Fruit fly (Drosophila melanogaster) whole organism, prepupa: Measurements from ENCODE around the gene Cyp18a1.
A peak's percentile ranks its signal among the peaks of the same experiment; 100 is the strongest.

ENCODE experiments used
- Blimp-1 ChIP-seq: fragments of 200-800 bp; sonication (Bioruptor generic); optimal IDR thresholded peaks from 3 replicates; lab custom pipeline; 2017; ENCODE audit warnings: missing biosample characterization, missing genetic modification characterization, mild to moderate bottlenecking, moderate library complexity, missing genetic modification reagents
- CG10669 ChIP-seq: fragments of 200-800 bp; sonication (Bioruptor generic); optimal IDR thresholded peaks from 3 replicates; lab custom pipeline; 2018; ENCODE audit warnings: missing biosample characterization, mild to moderate bottlenecking, missing genetic modification characterization, moderate library complexity
- CG11762 ChIP-seq: fragments of 200-800 bp; sonication (Bioruptor generic); optimal IDR thresholded peaks from 3 replicates; lab custom pipeline; 2016; ENCODE audit warnings: missing biosample characterization, missing genetic modification characterization; ENCODE audit not compliant: insufficient read depth
- CG11902 ChIP-seq: fragments of 200-800 bp; sonication (Bioruptor generic); optimal IDR thresholded peaks from 3 replicates; lab custom pipeline; 2016; ENCODE audit warnings: missing biosample characterization, missing genetic modification characterization
- CG15336 ChIP-seq: fragments of 200-800 bp; sonication (Bioruptor generic); IDR thresholded peaks from 2 replicates; pipeline ENCODE4 v1.3.6; 2022; ENCODE audit warnings: missing biosample characterization, missing genetic modification characterization
- CG16779 ChIP-seq: fragments of 200-800 bp; sonication (Bioruptor generic); optimal IDR thresholded peaks from 3 replicates; lab custom pipeline; 2017; ENCODE audit warnings: missing biosample characterization, mild to moderate bottlenecking, missing genetic modification characterization
- CG31627 ChIP-seq: fragments of 200-800 bp; sonication (Bioruptor generic); optimal IDR thresholded peaks from 3 replicates; lab custom pipeline; 2016; ENCODE audit warnings: missing biosample characterization, missing genetic modification characterization
- CG32006 ChIP-seq: fragments of 200-800 bp; sonication (Bioruptor generic); optimal IDR thresholded peaks from 3 replicates; lab custom pipeline; 2017; ENCODE audit warnings: missing biosample characterization, mild to moderate bottlenecking, missing genetic modification characterization
- CG34406 ChIP-seq: fragments of 200-800 bp; sonication (Bioruptor generic); optimal IDR thresholded peaks from 3 replicates; lab custom pipeline; 2016; ENCODE audit warnings: missing biosample characterization, missing genetic modification characterization
- CG6163 ChIP-seq: fragments of 200-800 bp; sonication (Bioruptor generic); IDR thresholded peaks from 3 replicates; pipeline ENCODE4 v1.3.6; 2022; ENCODE audit warnings: missing biosample characterization, missing genetic modification characterization
- CG6276 ChIP-seq: fragments of 200-800 bp; sonication (Bioruptor generic); optimal IDR thresholded peaks from 2 replicates; lab custom pipeline; 2017; ENCODE audit warnings: missing biosample characterization, mild to moderate bottlenecking, missing genetic modification characterization
- CG6792 ChIP-seq: fragments of 200-800 bp; sonication (Bioruptor generic); optimal IDR thresholded peaks from 3 replicates; lab custom pipeline; 2016; ENCODE audit warnings: missing biosample characterization, missing genetic modification characterization
- CG6808 ChIP-seq: fragments of 200-800 bp; sonication (Bioruptor generic); optimal IDR thresholded peaks from 3 replicates; lab custom pipeline; 2017; ENCODE audit warnings: missing biosample characterization, missing genetic modification characterization, mild to moderate bottlenecking, moderate library complexity, missing genetic modification reagents
- CG6854 ChIP-seq: fragments of 200-800 bp; sonication (Bioruptor generic); optimal IDR thresholded peaks from 2 replicates; lab custom pipeline; 2017; ENCODE audit warnings: missing biosample characterization, mild to moderate bottlenecking, missing genetic modification characterization
- CG8632 ChIP-seq: fragments of 200-800 bp; sonication (Bioruptor generic); optimal IDR thresholded peaks from 3 replicates; lab custom pipeline; 2016; ENCODE audit warnings: missing biosample characterization, missing genetic modification characterization
- Eip75B ChIP-seq: fragments of 200-800 bp; sonication (Bioruptor generic); optimal IDR thresholded peaks from 3 replicates; lab custom pipeline; 2016; ENCODE audit warnings: missing biosample characterization, missing genetic modification characterization
- Eip78C ChIP-seq: fragments of 200-800 bp; sonication (Bioruptor generic); peaks from one replicate; lab custom pipeline; 2016; ENCODE audit warnings: missing biosample characterization, missing genetic modification characterization
- Eip93F ChIP-seq: fragments of 200-800 bp; sonication (Bioruptor generic); optimal IDR thresholded peaks from 2 replicates; lab custom pipeline; 2016; ENCODE audit warnings: missing biosample characterization, mild to moderate bottlenecking, missing genetic modification characterization
- Ets21C ChIP-seq: fragments of 200-800 bp; sonication (Bioruptor generic); optimal IDR thresholded peaks from 3 replicates; lab custom pipeline; 2016; ENCODE audit warnings: missing biosample characterization, missing genetic modification characterization
- Gug ChIP-seq: fragments of 200-800 bp; sonication (Bioruptor generic); IDR thresholded peaks from 2 replicates; pipeline ENCODE4 v1.3.6; 2022; ENCODE audit warnings: missing biosample characterization, missing genetic modification characterization
- Hr38 ChIP-seq: sonication (Bioruptor generic); optimal IDR thresholded peaks from 2 replicates; lab custom pipeline; 2016; ENCODE audit warnings: missing biosample characterization, missing genetic modification characterization
- Hr39 ChIP-seq: fragments of 200-800 bp; sonication (Bioruptor generic); optimal IDR thresholded peaks from 2 replicates; lab custom pipeline; 2016; ENCODE audit warnings: missing biosample characterization, missing genetic modification characterization
- Hr4 ChIP-seq: fragments of 200-800 bp; sonication (Bioruptor generic); optimal IDR thresholded peaks from 3 replicates; lab custom pipeline; 2016; ENCODE audit warnings: missing biosample characterization, missing genetic modification characterization
- OdsH ChIP-seq: fragments of 200-800 bp; sonication (Bioruptor generic); optimal IDR thresholded peaks from 3 replicates; lab custom pipeline; 2016; ENCODE audit warnings: missing biosample characterization, missing genetic modification characterization
- Smox ChIP-seq: fragments of 200-800 bp; sonication (Bioruptor generic); optimal IDR thresholded peaks from 3 replicates; lab custom pipeline; 2016; ENCODE audit warnings: missing biosample characterization, missing genetic modification characterization
- Sox15 ChIP-seq: fragments of 200-800 bp; sonication (Bioruptor generic); optimal IDR thresholded peaks from 3 replicates; lab custom pipeline; 2016; ENCODE audit warnings: missing biosample characterization, missing genetic modification characterization
- acj6 ChIP-seq: fragments of 200-800 bp; sonication (Bioruptor generic); optimal IDR thresholded peaks from 3 replicates; lab custom pipeline; 2016; ENCODE audit warnings: missing biosample characterization, missing genetic modification characterization
- cyc ChIP-seq: fragments of 200-800 bp; sonication (Bioruptor generic); optimal IDR thresholded peaks from 3 replicates; lab custom pipeline; 2016; ENCODE audit warnings: missing biosample characterization, missing genetic modification characterization
- eg ChIP-seq: fragments of 200-800 bp; sonication (Bioruptor generic); IDR thresholded peaks from 3 replicates; pipeline ENCODE4 v1.3.6; 2022; ENCODE audit warnings: missing biosample characterization, missing genetic modification characterization
- esn ChIP-seq: fragments of 200-800 bp; sonication (Bioruptor generic); optimal IDR thresholded peaks from 2 replicates; lab custom pipeline; 2016; ENCODE audit warnings: missing biosample characterization, mild to moderate bottlenecking, missing genetic modification characterization, moderate library complexity
- fd59A ChIP-seq: fragments of 200-800 bp; sonication (Bioruptor generic); optimal IDR thresholded peaks from 2 replicates; lab custom pipeline; 2017; ENCODE audit warnings: missing biosample characterization, mild to moderate bottlenecking, missing genetic modification characterization, missing genetic modification reagents
- fd85E ChIP-seq: fragments of 200-800 bp; sonication (Bioruptor generic); optimal IDR thresholded peaks from 3 replicates; lab custom pipeline; 2016; ENCODE audit warnings: missing biosample characterization, missing genetic modification characterization
- fkh ChIP-seq: fragments of 200-800 bp; sonication (Bioruptor generic); optimal IDR thresholded peaks from 3 replicates; lab custom pipeline; 2017; ENCODE audit warnings: missing biosample characterization, mild to moderate bottlenecking, missing genetic modification characterization, moderate library complexity
- lz ChIP-seq: fragments of 200-800 bp; sonication (Bioruptor generic); optimal IDR thresholded peaks from 3 replicates; lab custom pipeline; 2016; ENCODE audit warnings: missing biosample characterization, missing genetic modification characterization
- net ChIP-seq: fragments of 200-800 bp; sonication (Bioruptor generic); optimal IDR thresholded peaks from 3 replicates; lab custom pipeline; 2016; ENCODE audit warnings: missing biosample characterization, missing genetic modification characterization
- pdm3 ChIP-seq: fragments of 200-800 bp; sonication (Bioruptor generic); optimal IDR thresholded peaks from 3 replicates; lab custom pipeline; 2016; ENCODE audit warnings: missing biosample characterization, missing genetic modification characterization
- spab ChIP-seq: fragments of 200-800 bp; sonication (Bioruptor generic); optimal IDR thresholded peaks from 2 replicates; lab custom pipeline; 2017; ENCODE audit warnings: missing biosample characterization, mild to moderate bottlenecking, missing genetic modification characterization, missing genetic modification reagents
- svp ChIP-seq: fragments of 200-800 bp; sonication (Bioruptor generic); peaks from one replicate; lab custom pipeline; 2016; ENCODE audit warnings: missing biosample characterization, missing genetic modification characterization
- topi ChIP-seq: fragments of 200-800 bp; sonication (Bioruptor generic); optimal IDR thresholded peaks from 3 replicates; lab custom pipeline; 2016; ENCODE audit warnings: missing biosample characterization, missing genetic modification characterization
- vri ChIP-seq: fragments of 200-800 bp; sonication (Bioruptor generic); optimal IDR thresholded peaks from 3 replicates; lab custom pipeline; 2016; ENCODE audit warnings: missing biosample characterization, mild to moderate bottlenecking, missing genetic modification characterization

The Cyp18a1 gene

DNA sequence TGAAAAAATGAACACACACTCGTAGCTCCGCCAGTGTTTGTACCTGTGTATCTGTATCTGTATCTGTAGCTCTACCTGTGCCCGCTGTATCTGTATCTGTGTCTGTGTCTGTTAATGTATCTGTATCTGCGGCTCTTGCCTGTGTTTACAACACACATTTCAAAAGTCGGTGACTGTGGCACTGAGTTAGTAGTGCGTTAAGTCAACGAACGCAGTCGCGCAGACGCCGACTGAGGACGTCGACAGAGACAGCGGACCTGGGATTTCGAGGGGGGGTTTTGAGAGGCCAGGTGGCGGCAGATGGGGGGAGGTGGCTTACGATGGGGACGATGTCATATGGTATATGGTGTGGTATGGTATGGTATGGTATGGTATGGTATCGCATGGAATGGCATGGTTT, 24.5 kb downstream of the Cyp18a1 start:
- no peak for TF ChIP-seq eg (GFP tag; lab: Robert Waterston, UW)
- no peak for TF ChIP-seq CG11902 (GFP tag; lab: Kevin White, UChicago)
- TF ChIP-seq Hr39 (GFP tag; lab: Kevin White, UChicago), result no peak
- no peak for TF ChIP-seq acj6 (GFP tag; lab: Kevin White, UChicago)
- TF ChIP-seq svp, result peak; percentile 18
- no peak for TF ChIP-seq Hr4 (GFP tag; lab: Kevin White, UChicago)
- TF ChIP-seq fkh, result peak; percentile 8
- TF ChIP-seq vri (GFP tag; lab: Kevin White, UChicago), result no peak
- peak; percentile 27 for TF ChIP-seq Blimp-1 (GFP tag; lab: Kevin White, UChicago)

DNA sequence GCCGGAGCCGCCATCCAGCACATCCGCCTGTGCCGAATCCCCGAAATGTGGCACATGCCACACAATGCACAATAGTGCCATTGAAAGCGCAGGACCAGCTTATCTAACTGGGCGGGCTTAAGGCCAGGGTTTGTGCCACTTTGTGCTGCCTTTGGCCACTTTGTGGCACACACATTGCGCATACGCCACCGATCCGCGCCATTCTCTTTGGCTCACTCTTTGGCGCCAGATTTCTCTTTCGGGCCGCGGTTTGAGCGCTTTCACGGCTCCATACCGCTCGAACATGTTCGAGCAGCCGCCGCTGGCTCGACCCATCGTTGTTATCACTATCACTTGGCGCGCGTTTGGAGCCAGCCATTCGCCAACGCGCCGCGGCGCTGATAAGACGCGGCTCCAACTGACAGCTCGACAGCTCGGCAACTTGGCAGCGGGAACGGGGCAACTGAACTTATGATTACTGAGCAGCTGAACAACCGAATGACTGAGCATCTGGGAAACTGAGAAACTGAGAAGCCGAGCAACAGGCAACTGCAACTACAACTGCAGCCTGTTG, 27.1 kb downstream of the Cyp18a1 start:
- no peak for TF ChIP-seq CG6808
- peak; percentile 50 for TF ChIP-seq CG6854
- TF ChIP-seq fd85E, result no peak
- no peak for TF ChIP-seq Hr39 (GFP tag; lab: Kevin White, UChicago)
- no peak for TF ChIP-seq Hr4 (GFP tag; lab: Kevin White, UChicago)
- TF ChIP-seq CG31627 (GFP tag; lab: Kevin White, UChicago), result no peak
- peak; percentile 56 for TF ChIP-seq svp
- no peak for TF ChIP-seq esn (GFP tag; lab: Kevin White, UChicago)
- no peak for TF ChIP-seq Ets21C
- TF ChIP-seq spab (GFP tag; lab: Kevin White, UChicago), result no peak
- TF ChIP-seq CG11762, result no peak
- TF ChIP-seq Eip78C (GFP tag; lab: Kevin White, UChicago), result peak; percentile 24

DNA sequence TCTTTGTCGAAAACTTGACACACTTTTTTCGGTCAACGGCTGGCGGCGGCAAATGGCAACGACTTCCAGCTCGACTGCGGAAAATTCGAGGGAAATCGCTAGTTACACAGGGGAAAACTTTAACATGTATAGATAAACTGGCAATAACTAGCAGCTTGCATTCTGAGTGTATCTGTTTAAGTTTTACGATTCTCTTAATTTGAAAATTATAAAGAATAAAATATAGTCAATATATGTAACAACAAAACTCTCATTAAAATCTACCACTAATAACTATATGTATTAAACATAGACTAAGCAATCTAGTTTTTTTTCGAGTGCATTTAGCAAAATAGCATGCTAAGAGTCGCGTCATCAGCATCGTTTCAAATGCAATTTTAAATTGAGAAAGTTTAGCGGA, 29.5 kb downstream of the Cyp18a1 start:
- TF ChIP-seq CG34406 (GFP tag; lab: Kevin White, UChicago) (no peak), Sox15 (GFP tag; lab: Kevin White, UChicago) (no peak), CG10669 (GFP tag; lab: Kevin White, UChicago) (no peak), esn (GFP tag; lab: Kevin White, UChicago) (no peak), Ets21C (no peak), CG6163 (GFP tag; lab: Robert Waterston, UW) (no peak), CG31627 (GFP tag; lab: Kevin White, UChicago) (no peak), CG6276 (GFP tag; lab: Kevin White, UChicago) (peak; percentile 26), Eip78C (GFP tag; lab: Kevin White, UChicago) (no peak), spab (GFP tag; lab: Kevin White, UChicago) (no peak), CG15336 (peak; percentile 45; the same call in 1 of the 2 replicates), net (GFP tag; lab: Kevin White, UChicago) (no peak), eg (GFP tag; lab: Robert Waterston, UW) (0 out of 3 replicates have a peak, but pooled peaks have one; percentile 26), Blimp-1 (GFP tag; lab: Kevin White, UChicago) (no peak), fd59A (GFP tag; lab: Kevin White, UChicago) (no peak), CG32006 (GFP tag; lab: Kevin White, UChicago) (peak; percentile 76), lz (GFP tag; lab: Kevin White, UChicago) (no peak), Eip93F (no peak), Eip75B (GFP tag; lab: Kevin White, UChicago) (no peak), cyc (GFP tag; lab: Kevin White, UChicago) (no peak), CG6792 (GFP tag; lab: Kevin White, UChicago) (no peak), CG6808 (no peak)

DNA sequence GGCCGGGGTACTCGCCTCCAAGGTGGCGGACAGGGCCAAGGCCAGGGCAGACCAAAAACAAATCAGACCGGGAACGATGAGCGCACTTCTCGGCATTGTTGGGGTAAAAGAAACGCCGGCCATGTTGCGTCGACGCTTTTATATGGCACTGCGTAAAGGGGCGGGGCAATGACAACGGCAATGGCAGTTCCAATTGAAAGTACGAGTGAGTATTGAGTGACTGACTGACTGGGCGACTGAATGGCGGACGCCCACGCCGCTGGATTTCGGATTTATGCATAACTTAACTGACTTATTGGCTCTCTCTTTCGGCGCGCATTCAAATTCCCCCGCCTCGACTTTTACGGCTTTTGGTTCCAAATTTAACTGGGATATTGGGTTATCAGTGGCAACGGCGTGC, 30.8 kb downstream of the Cyp18a1 start, which contains the start of gene CG6696:
Gene CG6696 (minus strand): TSS at position 101 of the 400 bp plus-strand sequence.
- TF ChIP-seq cyc (GFP tag; lab: Kevin White, UChicago) (no peak), CG6854 (no peak), svp (no peak), Smox (no peak), Eip93F (no peak), Ets21C (no peak), OdsH (GFP tag; lab: Kevin White, UChicago) (no peak), spab (GFP tag; lab: Kevin White, UChicago) (no peak), Hr38 (GFP tag; lab: Kevin White, UChicago) (no peak), fd59A (GFP tag; lab: Kevin White, UChicago) (no peak), pdm3 (no peak), fkh (no peak), CG8632 (GFP tag; lab: Kevin White, UChicago) (no peak), Gug (GFP tag; lab: Robert Waterston, UW) (no peak), CG6163 (GFP tag; lab: Robert Waterston, UW) (no peak), CG34406 (GFP tag; lab: Kevin White, UChicago) (no peak), topi (no peak), CG16779 (tag; lab: Kevin White, UChicago) (no peak), Sox15 (GFP tag; lab: Kevin White, UChicago) (no peak)
- TF ChIP-seq, all 60 proteins: peak for 0
